Fruit fly (Drosophila melanogaster) whole organism, wandering third instar larva: ENCODE results near the gene sowi.

Experiments
- Abd-B ChIP-seq: fragments of >200 bp; optimal IDR thresholded peaks from 2 replicates; lab custom pipeline; 2017; ENCODE audit warnings: missing biosample characterization, missing genetic modification characterization
- CG32264 ChIP-seq: fragments of 200-800 bp; sonication (Bioruptor generic); optimal IDR thresholded peaks from 2 replicates; lab custom pipeline; 2016; ENCODE audit warnings: missing biosample characterization, missing genetic modification characterization
- CG9705 ChIP-seq: fragments of 200-800 bp; sonication (Bioruptor generic); optimal IDR thresholded peaks from 2 replicates; lab custom pipeline; 2018; ENCODE audit warnings: missing biosample characterization, mild to moderate bottlenecking, missing genetic modification characterization
- CrebA ChIP-seq: fragments of 200-800 bp; sonication (Bioruptor generic); optimal IDR thresholded peaks from 2 replicates; lab custom pipeline; 2016; ENCODE audit warnings: missing biosample characterization, mild to moderate bottlenecking, missing genetic modification characterization, borderline replicate concordance
- Dfd ChIP-seq: fragments of >200 bp; optimal IDR thresholded peaks from 2 replicates; lab custom pipeline; 2017; ENCODE audit warnings: missing biosample characterization, missing genetic modification characterization
- Dif ChIP-seq: fragments of 200-275, 200-300 bp; sonication (Bioruptor generic); optimal IDR thresholded peaks from 2 replicates; lab custom pipeline; 2018; ENCODE audit warnings: missing biosample characterization, missing genetic modification characterization; ENCODE audit not compliant: partially characterized antibody
- Hnf4 ChIP-seq: fragments of 200-800 bp; sonication (Bioruptor generic); optimal IDR thresholded peaks from 2 replicates; lab custom pipeline; 2016; ENCODE audit warnings: missing biosample characterization, mild to moderate bottlenecking, missing genetic modification characterization
- Hr78 ChIP-seq: fragments of >200 bp; optimal IDR thresholded peaks from 2 replicates; lab custom pipeline; 2017; ENCODE audit warnings: missing biosample characterization, missing genetic modification characterization
- Hr83 ChIP-seq: fragments of 200-300 bp; sonication (Bioruptor generic); optimal IDR thresholded peaks from 2 replicates; lab custom pipeline; 2016; ENCODE audit warnings: missing biosample characterization, mild to moderate bottlenecking, missing genetic modification characterization, moderate library complexity; ENCODE audit not compliant: poor library complexity, severe bottlenecking
- Mio ChIP-seq: sonication (Bioruptor generic); optimal IDR thresholded peaks from 2 replicates; lab custom pipeline; 2016; ENCODE audit warnings: missing biosample characterization, missing genetic modification characterization
- Myc ChIP-seq: fragments of >200 bp; optimal IDR thresholded peaks from 2 replicates; lab custom pipeline; 2017
- N ChIP-seq: fragments of >200 bp; optimal IDR thresholded peaks from 2 replicates; lab custom pipeline; 2018; ENCODE audit warnings: missing biosample characterization, missing external identifiers, missing genetic modification characterization
- Sp1 ChIP-seq: fragments of 200-800 bp; sonication (Bioruptor generic); optimal IDR thresholded peaks from 3 replicates; lab custom pipeline; 2019; ENCODE audit warnings: missing biosample characterization, mild to moderate bottlenecking, missing genetic modification characterization, moderate library complexity
- Vsx2 ChIP-seq: fragments of 200-300, 225-300 bp; sonication (Bioruptor generic); optimal IDR thresholded peaks from 2 replicates; lab custom pipeline; 2018; ENCODE audit warnings: missing biosample characterization, missing genetic modification characterization; ENCODE audit not compliant: partially characterized antibody
- br ChIP-seq: fragments of 200-800 bp; sonication (Bioruptor generic); optimal IDR thresholded peaks from 2 replicates; lab custom pipeline; 2016; ENCODE audit warnings: missing biosample characterization, missing genetic modification characterization
- brk ChIP-seq: fragments of 200-800 bp; sonication (Bioruptor generic); optimal IDR thresholded peaks from 2 replicates; lab custom pipeline; 2016; ENCODE audit warnings: missing biosample characterization, mild to moderate bottlenecking, missing genetic modification characterization
- dl ChIP-seq, 2 experiments: fragments of 175-275, 200-275 bp in 1 of 2; fragments of 200-275 bp in 1 of 2; sonication (Bioruptor generic); optimal IDR thresholded peaks; lab custom pipeline; 2018; ENCODE audit warnings: mild to moderate bottlenecking in 2 of 2, missing biosample characterization in 2 of 2, missing genetic modification characterization in 2 of 2, moderate library complexity in 2 of 2; ENCODE audit not compliant: partially characterized antibody in 2 of 2, insufficient read depth in 1 of 2
- dsf ChIP-seq: sonication (Bioruptor generic); optimal IDR thresholded peaks from 2 replicates; lab custom pipeline; 2016; ENCODE audit warnings: missing biosample characterization, missing genetic modification characterization, borderline replicate concordance
- ey ChIP-seq: fragments of 200-800 bp; sonication (Bioruptor generic); optimal IDR thresholded peaks from 2 replicates; lab custom pipeline; 2016; ENCODE audit warnings: missing biosample characterization, missing genetic modification characterization
- foxo ChIP-seq, 2 experiments: fragments of 200-800 bp; sonication (Bioruptor generic); optimal IDR thresholded peaks; 2 replicates in 1 of 2; 3 replicates in 1 of 2; lab custom pipeline; 2016 to 2017; ENCODE audit warnings: missing biosample characterization in 2 of 2, missing genetic modification characterization in 2 of 2
- fru ChIP-seq: fragments of 200-800 bp; sonication (Bioruptor generic); optimal IDR thresholded peaks from 3 replicates; lab custom pipeline; 2016; ENCODE audit warnings: missing biosample characterization, mild to moderate bottlenecking, missing genetic modification characterization
- h ChIP-seq: fragments of 200-800 bp; sonication (Bioruptor generic); optimal IDR thresholded peaks from 3 replicates; lab custom pipeline; 2016; ENCODE audit warnings: missing biosample characterization, mild to moderate bottlenecking, missing genetic modification characterization
- jim ChIP-seq: fragments of 175-275, 200-325 bp; sonication (Bioruptor generic); optimal IDR thresholded peaks from 2 replicates; lab custom pipeline; 2016; ENCODE audit warnings: missing biosample characterization, mild to moderate bottlenecking, missing genetic modification characterization
- lola ChIP-seq: fragments of >200 bp; optimal IDR thresholded peaks from 2 replicates; lab custom pipeline; 2017; ENCODE audit warnings: missing biosample characterization, missing genetic modification characterization
- pan ChIP-seq: fragments of >200 bp; optimal IDR thresholded peaks from 2 replicates; lab custom pipeline; 2017
- psq ChIP-seq: fragments of 200-800 bp; sonication (Bioruptor generic); optimal IDR thresholded peaks from 3 replicates; lab custom pipeline; 2017; ENCODE audit warnings: missing biosample characterization, mild to moderate bottlenecking, missing genetic modification characterization, moderate library complexity
- rgr ChIP-seq: fragments of 200-800 bp; sonication (Bioruptor generic); optimal IDR thresholded peaks from 3 replicates; lab custom pipeline; 2016; ENCODE audit warnings: missing biosample characterization, mild to moderate bottlenecking, missing genetic modification characterization
- sage ChIP-seq: fragments of 200-800 bp; sonication (Bioruptor generic); optimal IDR thresholded peaks from 2 replicates; lab custom pipeline; 2016; ENCODE audit warnings: missing biosample characterization, mild to moderate bottlenecking, missing genetic modification characterization
- sv ChIP-seq: fragments of 200-800 bp; sonication (Bioruptor generic); optimal IDR thresholded peaks from 3 replicates; lab custom pipeline; 2016; ENCODE audit warnings: missing biosample characterization, missing genetic modification characterization
- tai ChIP-seq: sonication (Bioruptor generic); optimal IDR thresholded peaks from 2 replicates; lab custom pipeline; 2016; ENCODE audit warnings: missing biosample characterization, missing genetic modification characterization
- woc ChIP-seq: sonication (Bioruptor generic); optimal IDR thresholded peaks from 2 replicates; lab custom pipeline; 2016; ENCODE audit warnings: missing biosample characterization, mild to moderate bottlenecking, missing genetic modification characterization

sowi gene

DNA sequence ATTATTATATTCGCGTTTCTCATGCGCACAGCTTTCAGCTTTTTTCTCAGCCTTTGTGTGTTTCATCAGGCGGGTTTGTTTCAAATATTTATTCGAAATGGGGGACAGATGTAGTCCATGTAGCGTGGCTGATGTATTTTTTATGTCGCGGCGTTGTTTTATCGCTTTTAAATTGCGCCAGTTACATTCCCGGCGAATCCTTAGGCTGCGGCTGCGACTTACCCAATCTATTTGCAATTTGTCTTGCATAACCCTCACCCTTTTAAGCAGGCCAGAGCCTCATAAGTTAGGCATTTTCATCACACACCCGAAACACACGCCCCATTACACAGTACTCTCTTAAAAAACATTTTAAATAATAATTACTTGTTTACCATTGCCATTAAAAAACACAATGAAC lies 2.2 kb upstream of the sowi start, which contains the start of gene sunz:
TSS of gene sunz (plus strand) at position 301 of the 400 bp plus-strand sequence.
- no peak for TF ChIP-seq Mio (GFP tag; lab: Kevin White, UChicago)
- TF ChIP-seq foxo (GFP tag; optimal IDR thresholded peaks at IDR 0.05; lab: Kevin White, UChicago) = no peak
- TF ChIP-seq Hr78 (GFP tag; lab: Kevin White, UChicago) = no peak
- no peak for TF ChIP-seq woc (GFP tag; lab: Kevin White, UChicago)
- TF ChIP-seq h = no peak
- no peak for TF ChIP-seq CG9705 (GFP tag; lab: Kevin White, UChicago)
- no peak for TF ChIP-seq fru (GFP tag; lab: Kevin White, UChicago)
- no peak for TF ChIP-seq brk (GFP tag; lab: Kevin White, UChicago)
- no peak for TF ChIP-seq Abd-B (GFP tag; lab: Kevin White, UChicago)
- TF ChIP-seq psq = no peak
- no peak for TF ChIP-seq Vsx2 (GFP tag; lab: Kevin White, UChicago)
- no peak for TF ChIP-seq rgr
- no peak for TF ChIP-seq jim (GFP tag; lab: Kevin White, UChicago)
- TF ChIP-seq dl (GFP tag; optimal IDR thresholded peaks at IDR 0.05; lab: Kevin White, UChicago; ENCODE audit: insufficient read depth in 1 of 2, partially characterized antibody in 2 of 2) = no peak

DNA sequence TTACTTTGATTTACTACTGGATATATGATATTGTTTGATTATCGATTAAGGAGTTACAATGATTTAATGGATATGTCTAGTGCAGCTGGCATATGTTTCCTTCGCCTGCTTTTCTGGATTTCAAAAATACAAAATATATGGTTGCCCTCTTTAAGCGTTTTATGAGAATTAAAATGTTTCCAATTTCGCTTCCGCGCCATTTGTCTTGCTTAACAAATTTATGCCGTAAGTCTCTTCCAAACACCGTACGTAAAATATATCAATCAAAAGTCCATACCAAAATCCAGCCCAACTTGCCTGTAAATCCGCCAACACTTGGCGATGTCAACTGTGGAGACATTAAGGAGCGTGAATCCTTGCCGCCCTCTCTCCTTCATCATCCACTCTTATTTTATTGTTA lies 1.5 kb upstream of the sowi start, which contains the start of gene CG15177:
TSS of gene CG15177 (minus strand) at position 101 of the 400 bp plus-strand sequence.
- TF ChIP-seq lola = no peak
- no peak for TF ChIP-seq rgr

dm6 chr3R:6608814-6609213 lies 18.9 kb downstream of the sowi start, which contains the start of gene glob2:
Gene glob2 (minus strand): TSS chr3R:6608914.
- TF ChIP-seq tai (GFP tag; lab: Kevin White, UChicago) (no peak), Hr78 (GFP tag; lab: Kevin White, UChicago) (no peak), fru (GFP tag; lab: Kevin White, UChicago) (no peak), CrebA (GFP tag; lab: Kevin White, UChicago) (no peak), psq (no peak), Dfd (GFP tag; lab: Kevin White, UChicago) (no peak), CG9705 (GFP tag; lab: Kevin White, UChicago) (no peak), pan (lab: Kevin White, UChicago) (no peak), dl (GFP tag; optimal IDR thresholded peaks at IDR 0.05; lab: Kevin White, UChicago; ENCODE audit: insufficient read depth in 1 of 2, partially characterized antibody in 2 of 2) (no peak), Vsx2 (GFP tag; lab: Kevin White, UChicago) (no peak)

- TF ChIP-seq fru (GFP tag; lab: Kevin White, UChicago) (no peak), pan (lab: Kevin White, UChicago) (no peak), ey (GFP tag; lab: Kevin White, UChicago) (no peak), CG32264 (no peak), Myc (no peak), Hr83 (no peak), Vsx2 (GFP tag; lab: Kevin White, UChicago) (no peak), CrebA (GFP tag; lab: Kevin White, UChicago) (no peak), Dif (no peak), N (GFP tag; lab: Kevin White, UChicago) (no peak), sv (GFP tag; lab: Kevin White, UChicago) (no peak)
Measured at dm6 chr3R:6605142-6605541, 22.6 kb downstream of the sowi start.

dm6 chr3R:6600942-6601341 lies 26.8 kb downstream of the sowi start, which contains the start of gene CG31482:
Gene CG31482 (plus strand): TSS chr3R:6601242.
- TF ChIP-seq fru (GFP tag; lab: Kevin White, UChicago) (no peak), Sp1 (GFP tag; lab: Kevin White, UChicago) (no peak), CG32264 (no peak), ey (GFP tag; lab: Kevin White, UChicago) (no peak), sage (GFP tag; lab: Kevin White, UChicago) (no peak), Hnf4 (GFP tag; lab: Kevin White, UChicago) (no peak), tai (GFP tag; lab: Kevin White, UChicago) (no peak), dsf (no peak), br (no peak)
